Fruit fly (Drosophila melanogaster) whole organism, embryonic: ENCODE results near the gene CG43645.

Source experiments
- Ada2b ChIP-seq: fragments of 200-800 bp; sonication (Bioruptor generic); IDR thresholded peaks from 2 replicates; pipeline ENCODE4 v1.3.6; 2022; ENCODE audit warnings: missing biosample characterization, missing genetic modification characterization
- Atf3 ChIP-seq: fragments of 200-800 bp; sonication (Bioruptor generic); optimal IDR thresholded peaks from 3 replicates; lab custom pipeline; 2016; ENCODE audit warnings: missing biosample characterization, missing genetic modification characterization
- CG10979 ChIP-seq: fragments of 200-800 bp; sonication (Bioruptor generic); optimal IDR thresholded peaks from 2 replicates; lab custom pipeline; 2018; ENCODE audit warnings: missing biosample characterization, mild to moderate bottlenecking, missing genetic modification characterization, moderate library complexity
- CG12219 ChIP-seq: fragments of 200-800 bp; sonication (Bioruptor generic); optimal IDR thresholded peaks from 3 replicates; lab custom pipeline; 2018; ENCODE audit warnings: missing biosample characterization, mild to moderate bottlenecking, missing genetic modification characterization
- CG13894 ChIP-seq: fragments of 200-800 bp; sonication (Bioruptor generic); optimal IDR thresholded peaks from 3 replicates; lab custom pipeline; 2018; ENCODE audit warnings: missing biosample characterization, mild to moderate bottlenecking, missing genetic modification characterization, moderate library complexity
- CG14014 ChIP-seq: fragments of 200-800 bp; sonication (Bioruptor generic); IDR thresholded peaks from 2 replicates; pipeline ENCODE4 v1.3.6; 2022; ENCODE audit warnings: missing biosample characterization, missing genetic modification characterization
- CG15479 ChIP-seq: fragments of 200-800 bp; sonication (Bioruptor generic); optimal IDR thresholded peaks from 3 replicates; lab custom pipeline; 2019; ENCODE audit warnings: missing biosample characterization, mild to moderate bottlenecking, missing genetic modification characterization, moderate library complexity
- CG1603 ChIP-seq: fragments of 200-800 bp; sonication (Bioruptor generic); optimal IDR thresholded peaks from 2 replicates; lab custom pipeline; 2019; ENCODE audit warnings: missing biosample characterization, mild to moderate bottlenecking, missing genetic modification characterization, moderate library complexity
- CG1792 ChIP-seq: fragments of 200-800 bp; sonication (Bioruptor generic); optimal IDR thresholded peaks from 2 replicates; lab custom pipeline; 2016; ENCODE audit warnings: missing biosample characterization, missing genetic modification characterization
- CG18599 ChIP-seq: fragments of 200-800 bp; sonication (Bioruptor generic); optimal IDR thresholded peaks from 3 replicates; lab custom pipeline; 2017; ENCODE audit warnings: missing biosample characterization, missing genetic modification characterization, mild to moderate bottlenecking, moderate library complexity, missing genetic modification reagents
- CG30431 ChIP-seq: fragments of 200-800 bp; sonication (Bioruptor generic); optimal IDR thresholded peaks from 2 replicates; lab custom pipeline; 2017; ENCODE audit warnings: missing biosample characterization, missing genetic modification characterization
- CG33213 ChIP-seq: fragments of 200-800 bp; sonication (Bioruptor generic); optimal IDR thresholded peaks from 3 replicates; lab custom pipeline; 2016; ENCODE audit warnings: missing biosample characterization, missing genetic modification characterization
- CG34224 ChIP-seq: fragments of 200-800 bp; sonication (Bioruptor generic); IDR thresholded peaks from 3 replicates; pipeline ENCODE4 v1.3.6; 2022; ENCODE audit warnings: missing biosample characterization, missing genetic modification characterization; ENCODE audit not compliant: partially characterized antibody
- CG3838 ChIP-seq: fragments of 200-800 bp; sonication (Bioruptor generic); optimal IDR thresholded peaks from 3 replicates; lab custom pipeline; 2016; ENCODE audit warnings: missing biosample characterization, missing genetic modification characterization
- CG4282 ChIP-seq: fragments of 200-800 bp; sonication (Bioruptor generic); optimal IDR thresholded peaks from 2 replicates; lab custom pipeline; 2016; ENCODE audit warnings: missing biosample characterization, missing genetic modification characterization
- CG6813 ChIP-seq: fragments of 200-800 bp; sonication (Bioruptor generic); optimal IDR thresholded peaks from 2 replicates; lab custom pipeline; 2017; ENCODE audit warnings: missing biosample characterization, missing genetic modification characterization, mild to moderate bottlenecking, moderate library complexity, missing genetic modification reagents
- CG6854 ChIP-seq: fragments of 200-800 bp; sonication (Bioruptor generic); optimal IDR thresholded peaks from 3 replicates; lab custom pipeline; 2017; ENCODE audit warnings: missing biosample characterization, mild to moderate bottlenecking, missing genetic modification characterization
- CG8281 ChIP-seq: fragments of 200-800 bp; sonication (Bioruptor generic); optimal IDR thresholded peaks from 2 replicates; lab custom pipeline; 2018; ENCODE audit warnings: missing biosample characterization, mild to moderate bottlenecking, missing genetic modification characterization, moderate library complexity
- CG9876 ChIP-seq: fragments of 200-800 bp; sonication (Bioruptor generic); optimal IDR thresholded peaks from 2 replicates; lab custom pipeline; 2016; ENCODE audit warnings: missing biosample characterization, missing genetic modification characterization
- CHES-1-like ChIP-seq: fragments of 200-800 bp; sonication (Bioruptor generic); optimal IDR thresholded peaks from 2 replicates; lab custom pipeline; 2016; ENCODE audit warnings: missing biosample characterization, missing genetic modification characterization
- D ChIP-seq, 2 experiments: fragments of 200-800 bp in 1 of 2; fragments of >200 bp in 1 of 2; sonication (Bioruptor generic) in 1 of 2; optimal IDR thresholded peaks; 2 replicates in 1 of 2; 3 replicates in 1 of 2; lab custom pipeline; 2017; ENCODE audit warnings: mild to moderate bottlenecking in 1 of 2, missing biosample characterization in 1 of 2, missing genetic modification characterization in 1 of 2, missing genetic modification reagents in 1 of 2
- D19B ChIP-seq: fragments of 200-800 bp; sonication (Bioruptor generic); optimal IDR thresholded peaks from 2 replicates; lab custom pipeline; 2017; ENCODE audit warnings: missing biosample characterization, mild to moderate bottlenecking, missing genetic modification characterization
- HHEX ChIP-seq: fragments of 200-800 bp; sonication (Bioruptor generic); optimal IDR thresholded peaks from 3 replicates; lab custom pipeline; 2017; ENCODE audit warnings: missing biosample characterization, mild to moderate bottlenecking, missing genetic modification characterization, missing genetic modification reagents
- Hmr ChIP-seq: fragments of 200-800 bp; sonication (Bioruptor generic); optimal IDR thresholded peaks from 3 replicates; lab custom pipeline; 2017; ENCODE audit warnings: mild to moderate bottlenecking, missing biosample characterization, missing genetic modification reagents, missing genetic modification characterization
- MESR4 ChIP-seq: fragments of 200-800 bp; sonication (Bioruptor generic); optimal IDR thresholded peaks from 2 replicates; lab custom pipeline; 2018; ENCODE audit warnings: missing biosample characterization, mild to moderate bottlenecking, missing genetic modification characterization, moderate library complexity
- Mrtf ChIP-seq: fragments of 200-800 bp; sonication (Bioruptor generic); IDR thresholded peaks from 3 replicates; pipeline ENCODE4 v1.3.6; 2022; ENCODE audit warnings: missing biosample characterization, missing genetic modification characterization
- Opbp ChIP-seq: fragments of 200-800 bp; sonication (Bioruptor generic); IDR thresholded peaks from 3 replicates; pipeline ENCODE4 v1.3.6; 2022; ENCODE audit warnings: missing biosample characterization, missing genetic modification characterization; ENCODE audit not compliant: partially characterized antibody
- Poxn ChIP-seq: fragments of 200-800 bp; sonication (Bioruptor generic); IDR thresholded peaks from 2 replicates; pipeline ENCODE4 v1.3.6; 2022; ENCODE audit warnings: missing biosample characterization, missing genetic modification characterization
- Sin3A ChIP-seq: fragments of >200 bp; optimal IDR thresholded peaks from 2 replicates; lab custom pipeline; 2018
- Spps ChIP-seq: fragments of 200-800 bp; sonication (Bioruptor generic); optimal IDR thresholded peaks from 2 replicates; lab custom pipeline; 2018; ENCODE audit warnings: missing biosample characterization, mild to moderate bottlenecking, missing genetic modification characterization
- Stat92E ChIP-seq, 3 experiments: fragments of >200 bp in 2 of 3; fragments of 200-800 bp in 1 of 3; sonication (Bioruptor generic) in 1 of 3; optimal IDR thresholded peaks; 2 replicates each; lab custom pipeline; 2017 to 2019; ENCODE audit warnings: missing biosample characterization in 3 of 3, missing genetic modification characterization in 3 of 3, mild to moderate bottlenecking in 1 of 3, moderate library complexity in 1 of 3
- abd-A ChIP-seq: fragments of 200-800 bp; sonication (Bioruptor generic); optimal IDR thresholded peaks from 3 replicates; lab custom pipeline; 2019; ENCODE audit warnings: missing biosample characterization, mild to moderate bottlenecking, missing genetic modification characterization, moderate library complexity
- ato ChIP-seq: fragments of 200-800 bp; sonication (Bioruptor generic); IDR thresholded peaks from 2 replicates; pipeline ENCODE4 v1.3.6; 2022; ENCODE audit warnings: missing biosample characterization, missing genetic modification characterization; ENCODE audit not compliant: partially characterized antibody
- crol ChIP-seq: fragments of 200-800 bp; sonication (Bioruptor generic); IDR thresholded peaks from 2 replicates; pipeline ENCODE4 v1.3.6; 2022; ENCODE audit warnings: missing biosample characterization, missing genetic modification characterization
- fd102C ChIP-seq: fragments of 200-800 bp; sonication (Bioruptor generic); optimal IDR thresholded peaks from 2 replicates; lab custom pipeline; 2018; ENCODE audit warnings: missing biosample characterization, mild to moderate bottlenecking, missing genetic modification characterization, moderate library complexity
- fd64A ChIP-seq: fragments of 200-800 bp; sonication (Bioruptor generic); optimal IDR thresholded peaks from 3 replicates; lab custom pipeline; 2018; ENCODE audit warnings: missing biosample characterization, mild to moderate bottlenecking, missing genetic modification characterization
- fu2 ChIP-seq: fragments of 200-800 bp; sonication (Bioruptor generic); optimal IDR thresholded peaks from 2 replicates; lab custom pipeline; 2016; ENCODE audit warnings: missing biosample characterization, missing genetic modification characterization
- gem ChIP-seq: fragments of 200-800 bp; sonication (Bioruptor generic); optimal IDR thresholded peaks from 2 replicates; lab custom pipeline; 2019; ENCODE audit warnings: missing biosample characterization, mild to moderate bottlenecking, missing genetic modification characterization, moderate library complexity
- lab ChIP-seq: fragments of 200-800 bp; sonication (Bioruptor generic); optimal IDR thresholded peaks from 3 replicates; lab custom pipeline; 2017; ENCODE audit warnings: missing biosample characterization, missing genetic modification characterization, mild to moderate bottlenecking, moderate library complexity, missing genetic modification reagents
- luna ChIP-seq: fragments of 200-800 bp; sonication (Bioruptor generic); optimal IDR thresholded peaks from 2 replicates; lab custom pipeline; 2016; ENCODE audit warnings: missing biosample characterization, missing genetic modification characterization
- mirr ChIP-seq: fragments of 200-800 bp; sonication (Bioruptor generic); optimal IDR thresholded peaks from 3 replicates; lab custom pipeline; 2018; ENCODE audit warnings: missing biosample characterization, mild to moderate bottlenecking, missing genetic modification characterization
- oc ChIP-seq: fragments of 200-800 bp; sonication (Bioruptor generic); optimal IDR thresholded peaks from 2 replicates; lab custom pipeline; 2018; ENCODE audit warnings: missing biosample characterization, mild to moderate bottlenecking, missing genetic modification characterization, moderate library complexity
- psq ChIP-seq: fragments of 200-800 bp; sonication (Bioruptor generic); optimal IDR thresholded peaks from 2 replicates; lab custom pipeline; 2017; ENCODE audit warnings: missing biosample characterization, missing genetic modification characterization
- sob ChIP-seq: fragments of 200-800 bp; sonication (Bioruptor generic); IDR thresholded peaks from 2 replicates; pipeline ENCODE4 v1.3.6; 2022; ENCODE audit warnings: missing biosample characterization, missing genetic modification characterization
- sr ChIP-seq: fragments of 200-800 bp; sonication (Bioruptor generic); IDR thresholded peaks from 3 replicates; pipeline ENCODE4 v1.3.6; 2022; ENCODE audit warnings: missing biosample characterization, missing genetic modification characterization
- ttk ChIP-seq: fragments of 200-800 bp; sonication (Bioruptor generic); IDR thresholded peaks from 2 replicates; pipeline ENCODE4 v2.1.2; 2022; ENCODE audit warnings: missing biosample characterization, missing genetic modification characterization
- tup ChIP-seq: fragments of 200-800 bp; sonication (Bioruptor generic); optimal IDR thresholded peaks from 2 replicates; lab custom pipeline; 2016; ENCODE audit warnings: missing biosample characterization, mild to moderate bottlenecking, missing genetic modification characterization, moderate library complexity
- zf30C ChIP-seq: fragments of 200-800 bp; sonication (Bioruptor generic); optimal IDR thresholded peaks from 3 replicates; lab custom pipeline; 2018; ENCODE audit warnings: missing biosample characterization, mild to moderate bottlenecking, missing genetic modification characterization

The CG43645 gene

DNA sequence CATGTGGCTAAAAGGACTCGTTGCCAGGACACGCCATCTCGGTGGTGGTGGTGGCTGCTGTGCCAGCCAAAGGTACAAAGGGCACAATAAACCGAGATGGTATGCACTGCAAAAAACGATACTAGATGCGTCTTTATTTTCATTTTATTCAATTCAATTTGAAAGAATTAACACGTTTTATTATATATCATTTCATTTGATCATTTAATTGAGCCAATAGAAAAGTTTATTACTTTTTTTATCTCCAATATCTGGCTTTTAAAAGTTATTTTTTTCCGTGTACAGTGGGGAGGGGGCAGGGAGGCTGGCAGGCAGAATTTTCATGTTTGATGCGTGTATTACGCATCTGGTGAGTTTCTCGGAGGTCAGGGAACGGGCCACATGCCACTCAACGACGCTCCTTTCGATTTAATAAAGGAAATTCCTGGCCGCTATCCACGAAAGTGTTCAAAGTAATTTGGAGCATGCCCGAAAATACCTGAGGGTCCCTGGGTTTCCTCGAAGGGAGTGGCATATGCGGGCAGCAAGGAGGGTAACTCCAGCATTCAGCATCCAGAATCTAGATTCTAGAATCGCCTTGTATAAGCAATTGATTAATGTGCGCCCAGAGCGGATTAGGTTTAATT, 28.6 kb downstream of the CG43645 start (continued):
- peak; percentile 53 for TF ChIP-seq Atf3
- TF ChIP-seq fu2 (GFP tag; lab: Kevin White, UChicago): peak; percentile 68
- peak; percentile 62 for TF ChIP-seq psq (GFP tag; lab: Kevin White, UChicago)
- TF ChIP-seq D (optimal IDR thresholded peaks at IDR 0.05; lab: Kevin White, UChicago): no peak
- peak; percentile 92 for TF ChIP-seq D (GFP tag; optimal IDR thresholded peaks at IDR 0.05; lab: Kevin White, UChicago)
- no peak for TF ChIP-seq CG15479 (GFP tag; lab: Kevin White, UChicago)
- 0 out of 3 replicates have a peak, but pooled peaks have one; percentile 17 for TF ChIP-seq sr (GFP tag; lab: Robert Waterston, UW)
- TF ChIP-seq CG3838 (GFP tag; lab: Kevin White, UChicago): peak; percentile 66
- peak; percentile 83 for TF ChIP-seq CG12219 (GFP tag; lab: Kevin White, UChicago)
- TF ChIP-seq Sin3A (lab: Kevin White, UChicago): no peak
- peak; percentile 30 for TF ChIP-seq CG9876
- peak; percentile 69 for TF ChIP-seq fd64A
- peak; percentile 90 for TF ChIP-seq Hmr (GFP tag; lab: Kevin White, UChicago)
- TF ChIP-seq CG18599 (GFP tag; lab: Kevin White, UChicago): peak; percentile 96
- peak; percentile 94 for TF ChIP-seq lab (GFP tag; lab: Kevin White, UChicago)
- peak; percentile 77 for TF ChIP-seq CG14014 (GFP tag; lab: Robert Waterston, UW)
- TF ChIP-seq ttk (GFP tag; lab: Robert Waterston, UW): peak; percentile 86
- TF ChIP-seq Opbp (GFP tag; lab: Robert Waterston, UW): no peak
- peak; percentile 58 for TF ChIP-seq CHES-1-like (GFP tag; lab: Kevin White, UChicago)
- TF ChIP-seq CG4282: peak; percentile 8
- TF ChIP-seq tup (GFP tag; lab: Kevin White, UChicago): peak; percentile 67
- TF ChIP-seq MESR4 (GFP tag; lab: Kevin White, UChicago): peak; percentile 4
- TF ChIP-seq CG34224: no peak
- TF ChIP-seq CG6854 (GFP tag; lab: Kevin White, UChicago): peak; percentile 77
- TF ChIP-seq CG13894 (tag; lab: Kevin White, UChicago): peak; percentile 85
- peak; percentile 76; the same call in 2 of the 3 replicates for TF ChIP-seq Mrtf (GFP tag; lab: Robert Waterston, UW)
- peak; percentile 61 for TF ChIP-seq CG33213 (GFP tag; lab: Kevin White, UChicago)
- peak; percentile 86 for TF ChIP-seq HHEX (GFP tag; lab: Kevin White, UChicago)
- peak; percentile 84 for TF ChIP-seq sob (GFP tag; lab: Robert Waterston, UW)
- peak; percentile 64 for TF ChIP-seq CG30431 (GFP tag; lab: Kevin White, UChicago)
- TF ChIP-seq oc (tag; lab: Kevin White, UChicago): peak; percentile 80
- TF ChIP-seq CG8281 (tag; lab: Kevin White, UChicago): peak; percentile 70
- TF ChIP-seq D19B (GFP tag; lab: Kevin White, UChicago): peak; percentile 29
- TF ChIP-seq crol (GFP tag; lab: Robert Waterston, UW): 0 out of 2 replicates have a peak, but pooled peaks have one; percentile 33
- peak; percentile 50 for TF ChIP-seq mirr (GFP tag; lab: Kevin White, UChicago)
- peak; percentile 48 for TF ChIP-seq CG1603
- TF ChIP-seq CG1792 (GFP tag; lab: Kevin White, UChicago): peak; percentile 56
- TF ChIP-seq gem (tag; lab: Kevin White, UChicago): peak; percentile 94
- TF ChIP-seq Spps (tag; lab: Kevin White, UChicago): peak; percentile 85
- TF ChIP-seq Ada2b (GFP tag; lab: Robert Waterston, UW): peak; percentile 86
- TF ChIP-seq abd-A (tag; lab: Kevin White, UChicago): peak; percentile 89
- no peak for TF ChIP-seq Stat92E (GFP tag; optimal IDR thresholded peaks at IDR 0.05; lab: Kevin White, UChicago)
- TF ChIP-seq CG6813 (GFP tag; lab: Kevin White, UChicago): peak; percentile 83
- peak; percentile 95 for TF ChIP-seq CG10979 (tag; lab: Kevin White, UChicago)
- TF ChIP-seq Poxn (GFP tag; lab: Robert Waterston, UW): peak; percentile 35; the same call in 1 of the 2 replicates
- TF ChIP-seq fd102C (GFP tag; lab: Kevin White, UChicago): peak; percentile 42
- TF ChIP-seq luna (GFP tag; lab: Kevin White, UChicago): no peak
- TF ChIP-seq ato: no peak
- peak; percentile 91 for TF ChIP-seq zf30C (GFP tag; lab: Kevin White, UChicago)
